Worm (Caenorhabditis elegans) whole organism, L4 larva: Measurements from ENCODE around the gene irld-24.

Experiments
- D1046.2 ChIP-seq: fragments of 200-800 bp; sonication (Bioruptor generic); IDR thresholded peaks from 2 replicates; pipeline ENCODE4 v1.3.6; 2022; ENCODE audit warnings: missing genetic modification characterization, missing compliant biosample characterization
- F37D6.2 ChIP-seq: sonication (generic microtip); optimal IDR thresholded peaks from 2 replicates; lab custom pipeline; 2016; ENCODE audit warnings: mild to moderate bottlenecking, missing genetic modification characterization, missing compliant biosample characterization
- F49E8.2 ChIP-seq: sonication (generic microtip); optimal IDR thresholded peaks from 2 replicates; lab custom pipeline; 2016; ENCODE audit warnings: missing compliant biosample characterization, mild to moderate bottlenecking, missing genetic modification characterization, borderline replicate concordance
- T26A8.4 ChIP-seq: fragments of 200-800 bp; sonication (Bioruptor generic); IDR thresholded peaks from 2 replicates; pipeline ENCODE4 v1.3.6; 2022; ENCODE audit warnings: missing genetic modification characterization, missing compliant biosample characterization
- aha-1 ChIP-seq: fragments of 150-350 bp; peaks from one replicate; lab custom pipeline; 2014; ENCODE audit warnings: missing biosample characterization, missing genetic modification characterization
- attf-4 ChIP-seq: sonication (generic microtip); optimal IDR thresholded peaks from 3 replicates; lab custom pipeline; 2017; ENCODE audit warnings: missing biosample characterization, missing genetic modification characterization
- ceh-20 ChIP-seq: fragments of 200-800 bp; sonication (Bioruptor generic); IDR thresholded peaks from 2 replicates; pipeline ENCODE4 v1.3.6; 2022; ENCODE audit warnings: missing genetic modification reagents, missing genetic modification characterization, missing compliant biosample characterization
- ceh-28 ChIP-seq: fragments of 150-350 bp; optimal IDR thresholded peaks from 2 replicates; lab custom pipeline; 2014; ENCODE audit warnings: missing biosample characterization, missing genetic modification reagents, missing genetic modification characterization
- ceh-32 ChIP-seq: sonication (generic microtip); optimal IDR thresholded peaks from 2 replicates; lab custom pipeline; 2016; ENCODE audit warnings: mild to moderate bottlenecking, missing genetic modification characterization, missing compliant biosample characterization; ENCODE audit not compliant: poor library complexity
- ceh-82 ChIP-seq: sonication (generic microtip); optimal IDR thresholded peaks from 2 replicates; lab custom pipeline; 2017; ENCODE audit warnings: missing biosample characterization, missing genetic modification characterization
- ces-1 ChIP-seq: fragments of 150-350 bp; sonication (generic microtip); optimal IDR thresholded peaks from 4 replicates; lab custom pipeline; 2014; ENCODE audit warnings: missing biosample characterization, missing genetic modification reagents, missing genetic modification characterization
- cey-2 ChIP-seq: sonication (generic microtip); optimal IDR thresholded peaks from 3 replicates; lab custom pipeline; 2017; ENCODE audit warnings: missing genetic modification characterization, mild to moderate bottlenecking, missing compliant biosample characterization, antibody characterized with exemption, borderline replicate concordance; ENCODE audit not compliant: insufficient read depth
- daf-16 ChIP-seq, 3 experiments: sonication (generic microtip); optimal IDR thresholded peaks; 2 replicates each; lab custom pipeline; 2016 to 2017; ENCODE audit warnings: missing genetic modification characterization in 3 of 3, missing genetic modification reagents in 3 of 3, mild to moderate bottlenecking in 2 of 3, missing compliant biosample characterization in 2 of 3, missing biosample characterization in 1 of 3, moderate library complexity in 1 of 3
- dmd-6 ChIP-seq: fragments of 200-800 bp; sonication (Bioruptor generic); IDR thresholded peaks from 2 replicates; pipeline ENCODE4 v1.3.6; 2022; ENCODE audit warnings: missing genetic modification reagents, missing genetic modification characterization, missing compliant biosample characterization
- dmd-8 ChIP-seq: fragments of 200-800 bp; sonication (Bioruptor generic); IDR thresholded peaks from 2 replicates; pipeline ENCODE4 v1.3.6; 2022; ENCODE audit warnings: missing genetic modification characterization, missing compliant biosample characterization
- dpl-1 ChIP-seq: fragments of 150-350 bp; optimal IDR thresholded peaks from 2 replicates; lab custom pipeline; 2014; ENCODE audit warnings: missing biosample characterization, missing genetic modification reagents, missing genetic modification characterization
- dve-1 ChIP-seq: sonication (generic microtip); optimal IDR thresholded peaks from 2 replicates; lab custom pipeline; 2017; ENCODE audit warnings: antibody characterized with exemption, mild to moderate bottlenecking, missing genetic modification characterization, missing compliant biosample characterization; ENCODE audit not compliant: insufficient read depth
- hif-1 ChIP-seq, 2 experiments: sonication (generic microtip); optimal IDR thresholded peaks; 2 replicates each; lab custom pipeline; 2016 to 2017; ENCODE audit warnings: missing compliant biosample characterization in 2 of 2, missing genetic modification characterization in 2 of 2, missing genetic modification reagents in 2 of 2, missing genotype in 2 of 2, mild to moderate bottlenecking in 1 of 2
- hlh-11 ChIP-seq: fragments of 200-800 bp; sonication (Bioruptor generic); optimal IDR thresholded peaks from 2 replicates; lab custom pipeline; 2018; ENCODE audit warnings: mild to moderate bottlenecking, missing genetic modification characterization, missing compliant biosample characterization
- hlh-30 ChIP-seq: sonication (generic microtip); optimal IDR thresholded peaks from 2 replicates; lab custom pipeline; 2017; ENCODE audit warnings: antibody characterized with exemption, mild to moderate bottlenecking, missing genetic modification characterization, missing compliant biosample characterization; ENCODE audit not compliant: insufficient read depth
- hmg-1.1 ChIP-seq: fragments of 200-800 bp; sonication (Bioruptor generic); IDR thresholded peaks from 2 replicates; pipeline ENCODE4 v1.3.6; 2022; ENCODE audit warnings: missing genetic modification reagents, missing genetic modification characterization, missing compliant biosample characterization
- lin-39 ChIP-seq: fragments of 150-350 bp; optimal IDR thresholded peaks from 2 replicates; lab custom pipeline; 2014; ENCODE audit warnings: missing biosample characterization, missing genetic modification reagents, missing genetic modification characterization
- lir-3 ChIP-seq: sonication (generic microtip); optimal IDR thresholded peaks from 2 replicates; lab custom pipeline; 2016; ENCODE audit warnings: mild to moderate bottlenecking, missing genetic modification characterization, missing compliant biosample characterization
- lsy-2 ChIP-seq, 2 experiments: fragments of 150-350 bp in 1 of 2; sonication (generic microtip) in 1 of 2; optimal IDR thresholded peaks; 2 replicates each; lab custom pipeline; 2014 to 2017; ENCODE audit warnings: missing biosample characterization in 2 of 2, missing genetic modification characterization in 2 of 2
- mdl-1 ChIP-seq, 2 experiments: fragments of 150-350 bp in 1 of 2; sonication (generic microtip) in 1 of 2; optimal IDR thresholded peaks; 2 replicates each; lab custom pipeline; 2014 to 2017; ENCODE audit warnings: missing biosample characterization in 2 of 2, missing genetic modification characterization in 2 of 2
- mep-1 ChIP-seq: fragments of 150-350 bp; sonication (generic microtip); optimal IDR thresholded peaks from 3 replicates; lab custom pipeline; 2014; ENCODE audit warnings: missing biosample characterization, missing genetic modification characterization
- mes-2 ChIP-seq: sonication (generic microtip); optimal IDR thresholded peaks from 2 replicates; lab custom pipeline; 2016; ENCODE audit warnings: missing genotype, mild to moderate bottlenecking, missing genetic modification characterization, missing compliant biosample characterization; ENCODE audit not compliant: poor library complexity, severe bottlenecking
- mxl-3 ChIP-seq: fragments of 200-800 bp; sonication (Bioruptor generic); optimal IDR thresholded peaks from 2 replicates; lab custom pipeline; 2018; ENCODE audit warnings: mild to moderate bottlenecking, missing genetic modification characterization, missing compliant biosample characterization
- nhr-11 ChIP-seq: fragments of 150-350 bp; optimal IDR thresholded peaks from 2 replicates; lab custom pipeline; 2014; ENCODE audit warnings: missing biosample characterization, missing genetic modification characterization
- nhr-28 ChIP-seq: fragments of 150-350 bp; optimal IDR thresholded peaks from 2 replicates; lab custom pipeline; 2014; ENCODE audit warnings: missing biosample characterization, missing genetic modification characterization
- nhr-6 ChIP-seq: fragments of 150-350 bp; optimal IDR thresholded peaks from 2 replicates; lab custom pipeline; 2014; ENCODE audit warnings: missing biosample characterization, missing genetic modification characterization
- nhr-77 ChIP-seq: fragments of 150-350 bp; optimal IDR thresholded peaks from 2 replicates; lab custom pipeline; 2014; ENCODE audit warnings: missing biosample characterization, missing genetic modification characterization
- pha-4 ChIP-seq, 2 experiments: fragments of 150-350 bp in 1 of 2; fragments of 200-800 bp in 1 of 2; sonication (Bioruptor generic) in 1 of 2; IDR thresholded peaks in 1 of 2; optimal IDR thresholded peaks in 1 of 2; 2 replicates each; pipeline versions ENCODE4 v1.3.6 to Lab custom; 2014 to 2022; ENCODE audit warnings: missing genetic modification characterization in 2 of 2, missing genetic modification reagents in 2 of 2, missing biosample characterization in 1 of 2, missing compliant biosample characterization in 1 of 2
- rbr-2 ChIP-seq: sonication (generic microtip); optimal IDR thresholded peaks from 2 replicates; lab custom pipeline; 2016; ENCODE audit warnings: missing genotype, missing genetic modification characterization, missing compliant biosample characterization
- sdz-12 ChIP-seq: fragments of 200-800 bp; sonication (Bioruptor generic); optimal IDR thresholded peaks from 2 replicates; lab custom pipeline; 2018; ENCODE audit warnings: mild to moderate bottlenecking, missing genetic modification characterization, missing compliant biosample characterization
- snpc-4 ChIP-seq: fragments of 150-350 bp; optimal IDR thresholded peaks from 2 replicates; lab custom pipeline; 2014; ENCODE audit warnings: missing biosample characterization, missing genetic modification characterization
- spr-1 ChIP-seq: sonication (generic microtip); optimal IDR thresholded peaks from 2 replicates; lab custom pipeline; 2016; ENCODE audit warnings: mild to moderate bottlenecking, missing genetic modification characterization, missing compliant biosample characterization
- unc-62 ChIP-seq, 3 experiments: fragments of 150-350 bp in 1 of 3; sonication (generic microtip); optimal IDR thresholded peaks in 2 of 3; peaks in 1 of 3; 1 replicate in 1 of 3; 2 replicates in 2 of 3; lab custom pipeline; 2014 to 2017; ENCODE audit warnings: missing biosample characterization in 3 of 3, missing genetic modification characterization in 3 of 3, missing genetic modification reagents in 3 of 3, missing genotype in 1 of 3
- zip-2 ChIP-seq: fragments of 150-350 bp; optimal IDR thresholded peaks from 2 replicates; lab custom pipeline; 2014; ENCODE audit warnings: missing biosample characterization, missing genetic modification characterization
- ztf-11 ChIP-seq: fragments of 150-350 bp; optimal IDR thresholded peaks from 2 replicates; lab custom pipeline; 2014; ENCODE audit warnings: missing biosample characterization, missing genetic modification characterization

The irld-24 gene

ce11 chrX:13975314-13975713, 11.1 kb upstream of the irld-24 start, which contains the start of gene F48F7.5 (continued):
- no peak for TF ChIP-seq D1046.2 (GFP tag; lab: Robert Waterston, UW)
- TF ChIP-seq nhr-77: no peak
- TF ChIP-seq spr-1 (tag; lab: Kevin White, UChicago): no peak
- peak; percentile 79 for TF ChIP-seq nhr-28 (tag; lab: Kevin White, UChicago)
- TF ChIP-seq cey-2 (tag; lab: Kevin White, UChicago): no peak
- TF ChIP-seq lsy-2 (tag; optimal IDR thresholded peaks at IDR 0.05; lab: Kevin White, UChicago): peak in 1 of 2 experiments; percentile 48
- no peak for TF ChIP-seq F49E8.2 (tag; lab: Kevin White, UChicago)
- TF ChIP-seq nhr-11 (tag; lab: Kevin White, UChicago): peak; percentile 53
- no peak for TF ChIP-seq nhr-6 (tag; lab: Kevin White, UChicago)
- peak; percentile 97 for TF ChIP-seq aha-1 (tag; lab: Kevin White, UChicago)
- TF ChIP-seq ces-1 (GFP tag; lab: Kevin White, UChicago): no peak
- peak; percentile 41 for TF ChIP-seq dmd-6

- TF ChIP-seq sdz-12 (GFP tag; lab: Kevin White, UChicago) (no peak), pha-4 (GFP tag; IDR thresholded peaks at IDR 0.05; lab: Robert Waterston, UW) (no peak), pha-4 (tag; optimal IDR thresholded peaks at IDR 0.05; lab: Kevin White, UChicago) (no peak), ceh-82 (no peak), ztf-11 (tag; lab: Kevin White, UChicago) (no peak), nhr-28 (tag; lab: Kevin White, UChicago) (peak; percentile 23), nhr-6 (tag; lab: Kevin White, UChicago) (peak; percentile 34), ceh-28 (tag; lab: Kevin White, UChicago) (peak; percentile 18), aha-1 (tag; lab: Kevin White, UChicago) (peak; percentile 50), dve-1 (tag; lab: Kevin White, UChicago) (peak; percentile 39), mdl-1 (tag; optimal IDR thresholded peaks at IDR 0.05; lab: Kevin White, UChicago) (peak in 1 of 2 experiments; percentile 72), attf-4 (no peak), dmd-6 (0 out of 2 replicates have a peak, but pooled peaks have one; percentile 8), nhr-11 (tag; lab: Kevin White, UChicago) (no peak), hif-1 (tag; optimal IDR thresholded peaks at IDR 0.05; lab: Kevin White, UChicago) (peak in 1 of 2 experiments; percentile 31), spr-1 (tag; lab: Kevin White, UChicago) (no peak), dpl-1 (no peak), F37D6.2 (tag; lab: Kevin White, UChicago) (no peak), dmd-8 (GFP tag; lab: Robert Waterston, UW) (no peak), ceh-32 (tag; lab: Kevin White, UChicago) (no peak), T26A8.4 (GFP tag; lab: Robert Waterston, UW) (no peak), snpc-4 (tag; lab: Kevin White, UChicago) (no peak), lin-39 (tag; lab: Kevin White, UChicago) (no peak), lsy-2 (tag; optimal IDR thresholded peaks at IDR 0.05; lab: Kevin White, UChicago) (peak in 1 of 2 experiments; percentile 48), hlh-30 (tag; lab: Kevin White, UChicago) (peak; percentile 48), lir-3 (tag; lab: Kevin White, UChicago) (no peak), mep-1 (tag; lab: Kevin White, UChicago) (peak; percentile 18), ceh-20 (GFP tag; lab: Robert Waterston, UW) (no peak), unc-62 (GFP tag; optimal IDR thresholded peaks at IDR 0.05 in 1 of 2; lab: Kevin White, UChicago) (peak in 1 of 2 experiments; percentile 98), unc-62 (tag; optimal IDR thresholded peaks at IDR 0.05; lab: Kevin White, UChicago) (no peak), mes-2 (peak; percentile 58), hlh-11 (tag; lab: Kevin White, UChicago) (peak; percentile 40), rbr-2 (tag; lab: Kevin White, UChicago) (peak; percentile 39), hmg-1.1 (GFP tag; lab: Robert Waterston, UW) (peak; percentile 62), mxl-3 (GFP tag; lab: Kevin White, UChicago) (peak; percentile 33), zip-2 (tag; lab: Kevin White, UChicago) (no peak), daf-16 (GFP tag; optimal IDR thresholded peaks at IDR 0.05; lab: Kevin White, UChicago) (no peak), daf-16 (tag; optimal IDR thresholded peaks at IDR 0.05; lab: Kevin White, UChicago) (peak; percentile 64)
Measured at ce11 chrX:13977439-13978118, 8.8 kb upstream of the irld-24 start, which contains the start of gene F48F7.6. TSS of gene F48F7.6 (plus strand) at chrX:13977829.
